Worm (Caenorhabditis elegans) whole organism, L3 larva: ENCODE measurements around the gene sdc-2.

Experiments
- R02D3.7 ChIP-seq: fragments of 150-350 bp; optimal IDR thresholded peaks from 2 replicates; lab custom pipeline; 2014; ENCODE audit warnings: missing biosample characterization, missing genetic modification characterization
- ZK546.5 ChIP-seq: sonication (generic microtip); optimal IDR thresholded peaks from 2 replicates; lab custom pipeline; 2017; ENCODE audit warnings: missing biosample characterization, missing genetic modification characterization
- ama-1 ChIP-seq: fragments of 150-350 bp; optimal IDR thresholded peaks from 2 replicates; lab custom pipeline; 2018
- ceh-16 ChIP-seq: sonication (generic microtip); optimal IDR thresholded peaks from 2 replicates; lab custom pipeline; 2017; ENCODE audit warnings: missing biosample characterization, missing genetic modification characterization
- ceh-28 ChIP-seq: fragments of 150-350 bp; optimal IDR thresholded peaks from 2 replicates; lab custom pipeline; 2014; ENCODE audit warnings: missing biosample characterization, missing genetic modification reagents, missing genetic modification characterization
- ceh-82 ChIP-seq: fragments of 150-350 bp; optimal IDR thresholded peaks from 2 replicates; lab custom pipeline; 2014; ENCODE audit warnings: missing biosample characterization, missing genetic modification characterization
- daf-12 ChIP-seq: fragments of 150-350 bp; optimal IDR thresholded peaks from 2 replicates; lab custom pipeline; 2014; ENCODE audit warnings: missing biosample characterization, missing genetic modification reagents, missing genetic modification characterization
- egl-27 ChIP-seq: sonication (generic microtip); optimal IDR thresholded peaks from 4 replicates; lab custom pipeline; 2017; ENCODE audit warnings: missing biosample characterization, missing genetic modification reagents, missing genetic modification characterization
- elt-1 ChIP-seq: fragments of 150-350 bp; optimal IDR thresholded peaks from 2 replicates; lab custom pipeline; 2014; ENCODE audit warnings: missing biosample characterization, missing genetic modification characterization
- elt-2 ChIP-seq: sonication (generic microtip); optimal IDR thresholded peaks from 2 replicates; lab custom pipeline; 2016; ENCODE audit warnings: missing genetic modification reagents, mild to moderate bottlenecking, missing genetic modification characterization, missing compliant biosample characterization
- elt-3 ChIP-seq, 3 experiments: fragments of 150-350 bp in 1 of 3; sonication (generic microtip) in 2 of 3; optimal IDR thresholded peaks; 2 replicates in 2 of 3; 4 replicates in 1 of 3; lab custom pipeline; 2014 to 2017; ENCODE audit warnings: missing biosample characterization in 3 of 3, missing genetic modification characterization in 3 of 3
- eor-1 ChIP-seq, 2 experiments: fragments of 150-350 bp; optimal IDR thresholded peaks; 2 replicates each; lab custom pipeline; 2014 to 2018; ENCODE audit warnings: missing biosample characterization in 2 of 2, missing genetic modification characterization in 2 of 2
- fkh-10 ChIP-seq: sonication (generic microtip); optimal IDR thresholded peaks from 2 replicates; lab custom pipeline; 2017; ENCODE audit warnings: missing biosample characterization, missing genetic modification reagents, missing genetic modification characterization
- fkh-2 ChIP-seq: fragments of 150-350 bp; optimal IDR thresholded peaks from 2 replicates; lab custom pipeline; 2014; ENCODE audit warnings: missing biosample characterization, missing genetic modification reagents, missing genetic modification characterization
- hmg-11 ChIP-seq: sonication (generic microtip); optimal IDR thresholded peaks from 2 replicates; lab custom pipeline; 2016; ENCODE audit warnings: missing genetic modification characterization, missing compliant biosample characterization
- jun-1 ChIP-seq: fragments of 150-350 bp; optimal IDR thresholded peaks from 2 replicates; lab custom pipeline; 2014; ENCODE audit warnings: missing biosample characterization, missing genetic modification reagents, missing genetic modification characterization
- lin-15B ChIP-seq: fragments of 150-350 bp; optimal IDR thresholded peaks from 2 replicates; lab custom pipeline; 2014; ENCODE audit warnings: missing biosample characterization, missing genetic modification characterization
- lin-39 ChIP-seq: fragments of 150-350 bp; optimal IDR thresholded peaks from 2 replicates; lab custom pipeline; 2018; ENCODE audit warnings: missing biosample characterization, missing genetic modification reagents, missing genetic modification characterization
- lsy-12 ChIP-seq: sonication (generic microtip); optimal IDR thresholded peaks from 2 replicates; lab custom pipeline; 2016; ENCODE audit warnings: mild to moderate bottlenecking, missing genetic modification characterization, missing compliant biosample characterization
- mdl-1 ChIP-seq: fragments of 150-350 bp; optimal IDR thresholded peaks from 2 replicates; lab custom pipeline; 2014; ENCODE audit warnings: missing biosample characterization, missing genetic modification characterization
- mml-1 ChIP-seq: fragments of 150-350 bp; sonication (generic microtip); optimal IDR thresholded peaks from 3 replicates; lab custom pipeline; 2014; ENCODE audit warnings: missing biosample characterization, missing genetic modification characterization
- nfya-1 ChIP-seq: sonication (generic microtip); optimal IDR thresholded peaks from 2 replicates; lab custom pipeline; 2017; ENCODE audit warnings: missing genetic modification characterization, mild to moderate bottlenecking, missing compliant biosample characterization, antibody characterized with exemption, moderate library complexity; ENCODE audit not compliant: insufficient read depth
- nhr-11 ChIP-seq: fragments of 150-350 bp; optimal IDR thresholded peaks from 2 replicates; lab custom pipeline; 2014; ENCODE audit warnings: missing biosample characterization, missing genetic modification characterization
- nhr-23 ChIP-seq: fragments of 150-350 bp; optimal IDR thresholded peaks from 2 replicates; lab custom pipeline; 2014; ENCODE audit warnings: missing biosample characterization, missing genetic modification reagents, missing genetic modification characterization
- nhr-28 ChIP-seq: fragments of 150-350 bp; optimal IDR thresholded peaks from 2 replicates; lab custom pipeline; 2014; ENCODE audit warnings: missing biosample characterization, missing genetic modification characterization
- nhr-43 ChIP-seq: sonication (generic microtip); optimal IDR thresholded peaks from 2 replicates; lab custom pipeline; 2016; ENCODE audit warnings: mild to moderate bottlenecking, missing genetic modification characterization, missing compliant biosample characterization; ENCODE audit not compliant: poor library complexity, severe bottlenecking
- nhr-77 ChIP-seq: fragments of 150-350 bp; optimal IDR thresholded peaks from 2 replicates; lab custom pipeline; 2014; ENCODE audit warnings: missing biosample characterization, missing genetic modification characterization
- pha-4 ChIP-seq: fragments of 150-350 bp; optimal IDR thresholded peaks from 2 replicates; lab custom pipeline; 2014; ENCODE audit warnings: missing biosample characterization, missing genetic modification reagents, missing genetic modification characterization
- pqm-1 ChIP-seq: fragments of 150-350 bp; optimal IDR thresholded peaks from 2 replicates; lab custom pipeline; 2017; ENCODE audit warnings: missing biosample characterization, missing genetic modification characterization, inconsistent platforms
- sea-2 ChIP-seq: fragments of 150-350 bp; sonication (generic microtip); optimal IDR thresholded peaks from 4 replicates; lab custom pipeline; 2014; ENCODE audit warnings: missing biosample characterization, missing genetic modification reagents, missing genetic modification characterization
- skn-1 ChIP-seq: fragments of 150-350 bp; optimal IDR thresholded peaks from 2 replicates; lab custom pipeline; 2014; ENCODE audit warnings: missing biosample characterization, missing genetic modification characterization
- snpc-4 ChIP-seq: fragments of 150-350 bp; optimal IDR thresholded peaks from 2 replicates; lab custom pipeline; 2014; ENCODE audit warnings: missing biosample characterization, missing genetic modification characterization
- tbx-2 ChIP-seq: sonication (generic microtip); optimal IDR thresholded peaks from 2 replicates; lab custom pipeline; 2016; ENCODE audit warnings: mild to moderate bottlenecking, missing genetic modification characterization, missing compliant biosample characterization
- unc-62 ChIP-seq: fragments of 150-350 bp; sonication (generic microtip); optimal IDR thresholded peaks from 4 replicates; lab custom pipeline; 2014; ENCODE audit warnings: missing biosample characterization, missing genetic modification reagents, missing genetic modification characterization
- zag-1 ChIP-seq: fragments of 150-350 bp; optimal IDR thresholded peaks from 2 replicates; lab custom pipeline; 2014; ENCODE audit warnings: missing biosample characterization, missing genetic modification characterization
- ztf-11 ChIP-seq: fragments of 150-350 bp; optimal IDR thresholded peaks from 2 replicates; lab custom pipeline; 2014; ENCODE audit warnings: missing biosample characterization, missing genetic modification characterization
- ztf-4 ChIP-seq: fragments of 150-350 bp; optimal IDR thresholded peaks from 2 replicates; lab custom pipeline; 2014; ENCODE audit warnings: missing biosample characterization, missing genetic modification characterization

sdc-2 gene

DNA sequence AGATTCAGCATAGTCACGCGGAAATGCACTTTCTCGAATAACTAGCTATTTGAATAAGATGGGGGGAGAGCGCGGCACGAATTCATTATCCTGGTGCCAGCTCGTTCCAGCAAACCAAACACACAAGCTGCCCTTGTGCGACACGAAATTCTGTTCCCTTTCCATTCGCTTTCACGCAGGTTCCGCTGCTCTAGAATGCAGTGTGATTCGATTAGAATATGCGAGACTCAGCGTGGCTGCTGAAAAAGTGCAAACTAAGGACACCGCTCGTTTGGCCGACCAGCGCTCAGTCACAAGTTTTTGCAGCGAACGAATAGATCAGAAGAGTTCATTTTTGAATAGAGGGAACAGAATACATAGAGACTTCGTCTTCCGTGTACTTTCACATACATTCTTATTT lies 40.4 kb upstream of the sdc-2 start (continued):
- TF ChIP-seq R02D3.7 (tag; lab: Kevin White, UChicago) (no peak), ceh-82 (no peak), snpc-4 (tag; lab: Kevin White, UChicago) (no peak), nhr-11 (tag; lab: Kevin White, UChicago) (no peak), sea-2 (GFP tag; lab: Kevin White, UChicago) (no peak)

- TF ChIP-seq skn-1 (tag; lab: Kevin White, UChicago) = no peak
- TF ChIP-seq jun-1 (tag; lab: Kevin White, UChicago) = peak; percentile 63
- TF ChIP-seq ceh-28 (tag; lab: Kevin White, UChicago) = no peak
- TF ChIP-seq R02D3.7 (tag; lab: Kevin White, UChicago) = no peak
- TF ChIP-seq elt-2 = peak; percentile 93
- TF ChIP-seq ama-1 (lab: Kevin White, UChicago) = peak; percentile 7
- TF ChIP-seq pha-4 (tag; lab: Kevin White, UChicago) = peak; percentile 97
- peak in 1 of 3 experiments; percentile 17 for TF ChIP-seq elt-3 (tag; optimal IDR thresholded peaks at IDR 0.05; lab: Kevin White, UChicago)
- peak; percentile 81 for TF ChIP-seq pqm-1 (tag; lab: Kevin White, UChicago)
Measured at ce11 chrX:11482637-11483036, 39.9 kb upstream of the sdc-2 start.

ce11 chrX:11484027-11484426 lies 38.5 kb upstream of the sdc-2 start:
- no peak for TF ChIP-seq R02D3.7 (tag; lab: Kevin White, UChicago)
- TF ChIP-seq nhr-11 (tag; lab: Kevin White, UChicago) = no peak
- no peak for TF ChIP-seq skn-1 (tag; lab: Kevin White, UChicago)
- no peak for TF ChIP-seq mdl-1 (tag; lab: Kevin White, UChicago)
- TF ChIP-seq daf-12 (tag; lab: Kevin White, UChicago) = no peak
- no peak for TF ChIP-seq zag-1 (tag; lab: Kevin White, UChicago)

DNA sequence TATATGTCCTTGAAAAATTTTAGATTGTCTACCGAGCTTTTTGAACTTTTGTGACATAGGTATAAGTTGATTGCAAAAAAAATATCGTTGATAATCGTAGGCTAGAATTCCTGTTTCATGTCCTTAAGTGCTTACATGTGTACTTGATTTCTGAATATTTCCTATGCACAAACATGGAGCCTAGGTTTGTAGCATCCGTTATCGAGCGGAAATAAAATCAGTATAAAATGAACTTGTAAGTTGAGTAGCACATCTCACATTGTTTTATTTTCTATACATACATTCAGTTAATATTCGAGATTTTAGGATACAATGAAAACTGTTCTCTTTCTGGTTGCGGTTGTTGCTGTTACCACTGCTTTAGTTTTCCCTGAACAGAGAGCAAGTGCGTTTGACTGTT lies 35.0 kb upstream of the sdc-2 start, which contains the start of gene spp-9:
Gene spp-9 (plus strand): TSS at position 301 of the 400 bp plus-strand sequence.
- TF ChIP-seq pha-4 (tag; lab: Kevin White, UChicago) (no peak), hmg-11 (tag; lab: Kevin White, UChicago) (no peak), nhr-28 (tag; lab: Kevin White, UChicago) (no peak), nhr-43 (tag; lab: Kevin White, UChicago) (no peak), lsy-12 (tag; lab: Kevin White, UChicago) (no peak), fkh-2 (tag; lab: Kevin White, UChicago) (no peak), fkh-10 (GFP tag; lab: Kevin White, UChicago) (no peak), sea-2 (GFP tag; lab: Kevin White, UChicago) (no peak), nfya-1 (tag; lab: Kevin White, UChicago) (no peak), unc-62 (GFP tag; lab: Kevin White, UChicago) (no peak), nhr-77 (no peak), skn-1 (tag; lab: Kevin White, UChicago) (no peak), elt-1 (no peak), egl-27 (no peak)

DNA sequence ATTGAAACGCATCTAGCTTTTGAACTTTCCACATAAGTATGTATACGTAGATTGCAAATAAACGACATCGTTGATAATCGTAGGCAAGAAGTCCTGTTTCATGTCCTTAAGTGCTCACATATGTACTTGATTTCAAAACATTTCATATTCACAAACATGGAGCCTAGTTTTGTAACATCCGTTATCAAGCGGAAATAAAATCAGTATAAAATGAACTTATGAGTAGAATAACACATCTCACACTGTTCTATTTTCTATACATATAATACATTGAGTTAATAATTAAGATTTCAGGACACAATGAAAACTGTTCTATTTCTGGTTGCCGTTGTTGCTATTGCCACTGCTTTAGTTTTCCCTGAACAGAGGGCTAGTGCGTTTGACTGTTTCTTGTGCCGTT lies 32.7 kb upstream of the sdc-2 start, which contains the start of gene spp-21:
Gene spp-21 (plus strand): TSS at position 301 of the 400 bp plus-strand sequence.
- TF ChIP-seq elt-2 (no peak), sea-2 (GFP tag; lab: Kevin White, UChicago) (no peak), lin-39 (tag; lab: Kevin White, UChicago) (no peak), ceh-16 (tag; lab: Kevin White, UChicago) (no peak), elt-1 (no peak), pqm-1 (tag; lab: Kevin White, UChicago) (no peak), ceh-28 (tag; lab: Kevin White, UChicago) (no peak), tbx-2 (tag; lab: Kevin White, UChicago) (no peak), mml-1 (no peak), lin-15B (tag; lab: Kevin White, UChicago) (no peak), pha-4 (tag; lab: Kevin White, UChicago) (no peak), fkh-10 (GFP tag; lab: Kevin White, UChicago) (no peak), ztf-11 (no peak), zag-1 (tag; lab: Kevin White, UChicago) (no peak), eor-1 (tag; optimal IDR thresholded peaks at IDR 0.05; lab: Kevin White, UChicago) (no peak), nhr-11 (tag; lab: Kevin White, UChicago) (no peak), nhr-23 (no peak), ztf-4 (no peak), ZK546.5 (tag; lab: Kevin White, UChicago) (no peak), ceh-82 (no peak)
